Worm (Caenorhabditis elegans): ENCODE measurements around the gene F09F9.2.

The F09F9.2 gene

DNA sequence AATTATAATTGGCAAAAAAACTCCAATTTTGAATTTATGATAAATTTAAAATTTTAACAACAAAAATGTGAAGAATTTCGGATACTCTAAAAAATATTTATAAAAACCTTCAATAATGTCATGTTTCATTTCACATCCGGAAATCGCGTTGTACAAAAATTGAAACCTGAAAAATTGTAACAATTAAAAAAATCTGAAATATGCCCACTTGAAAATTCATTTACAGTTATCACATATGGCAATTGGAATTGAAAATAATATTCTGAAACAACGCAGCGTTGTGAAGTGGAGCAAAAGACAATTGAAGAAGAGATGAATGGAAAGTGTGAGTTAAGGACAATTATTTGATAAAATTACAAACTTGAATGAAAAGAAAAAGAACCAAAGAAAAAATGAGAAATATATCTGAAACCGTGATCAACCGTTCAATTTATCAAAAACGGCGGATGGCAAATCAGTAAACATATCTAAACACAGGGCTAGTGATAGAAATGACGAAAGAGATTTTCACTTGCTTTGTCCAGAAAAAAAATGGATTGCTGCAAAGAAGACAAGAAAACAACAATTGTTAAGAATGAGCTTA, 37.3 kb upstream of the F09F9.2 start (continued):
- TF ChIP-seq lin-1 (GFP tag; IDR thresholded peaks at IDR 0.05) (peak; percentile 10; the same call in 1 of the 2 replicates), Y75B8A.6 (GFP tag; IDR thresholded peaks at IDR 0.05) (no peak; the same call in 1 of the 2 replicates), nhr-25 (tag; optimal IDR thresholded peaks at IDR 0.05; ENCODE audit: borderline replicate concordance, insufficient read depth) (peak; percentile 23), fos-1 (tag; optimal IDR thresholded peaks at IDR 0.05) (no peak), tag-97 (GFP tag; IDR thresholded peaks at IDR 0.05) (no peak), duxl-1 (tag; optimal IDR thresholded peaks at IDR 0.05; ENCODE audit: poor library complexity) (no peak), aha-1 (tag) (peak; percentile 94), mes-2 (tag; optimal IDR thresholded peaks at IDR 0.05; ENCODE audit: poor library complexity, severe bottlenecking) (no peak), snpc-1.2 (GFP tag; IDR thresholded peaks at IDR 0.05) (0 out of 2 replicates have a peak, but pooled peaks have one; percentile 6), rbr-2 (tag; optimal IDR thresholded peaks at IDR 0.05) (no peak), T26A8.4 (GFP tag; IDR thresholded peaks at IDR 0.05) (peak; percentile 35)

DNA sequence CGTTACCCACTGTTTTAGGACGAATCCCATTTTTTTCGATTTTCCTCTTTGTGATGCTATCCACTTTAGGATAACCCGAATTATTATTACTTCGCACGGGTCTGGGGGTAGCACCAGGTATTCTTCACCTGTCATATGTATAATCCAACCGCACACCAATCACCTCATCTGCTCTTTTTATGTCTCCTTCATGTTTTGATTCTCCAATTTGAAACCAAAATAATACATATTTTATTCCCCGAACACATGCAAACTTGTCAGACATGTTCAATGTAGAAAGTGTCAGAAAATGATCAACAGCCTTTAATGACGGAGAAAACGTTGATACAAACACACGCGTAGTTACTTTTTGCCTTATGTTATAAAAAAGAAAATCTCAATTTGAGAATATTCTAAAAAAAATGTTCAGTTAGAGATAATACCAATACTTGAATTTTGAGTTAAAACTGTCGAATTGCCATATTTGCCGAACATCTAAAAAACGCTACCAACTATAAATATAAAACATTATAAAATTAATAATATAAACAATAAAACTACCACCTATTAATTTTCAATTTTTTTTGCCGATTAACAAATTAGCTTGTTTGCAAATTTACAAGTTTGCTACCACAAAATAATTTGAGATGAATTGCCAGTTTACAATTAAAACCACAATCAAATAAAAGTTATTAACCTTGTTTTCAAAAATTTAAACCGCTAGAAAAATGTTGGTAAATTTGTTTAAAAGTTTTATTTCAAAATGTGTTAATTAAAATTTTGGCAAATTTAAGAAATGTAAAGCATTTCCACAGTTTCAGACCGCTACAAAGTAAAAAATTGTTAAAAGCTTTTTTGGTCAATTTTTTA, 36.6 kb upstream of the F09F9.2 start:
- TF ChIP-seq saeg-2 (GFP tag; IDR thresholded peaks at IDR 0.05) (no peak), F10B5.3 (tag; optimal IDR thresholded peaks at IDR 0.05) (no peak), daf-16 (GFP tag; optimal IDR thresholded peaks at IDR 0.05) (no peak), daf-16 (tag; optimal IDR thresholded peaks at IDR 0.05) (peak; percentile 3), Y48G9A.11 (GFP tag; IDR thresholded peaks at IDR 0.05) (peak; percentile 28; the same call in 1 of the 2 replicates), lin-1 (GFP tag; IDR thresholded peaks at IDR 0.05) (peak; percentile 37; the same call in 1 of the 2 replicates), nhr-41 (GFP tag; IDR thresholded peaks at IDR 0.05) (0 out of 2 replicates have a peak, but pooled peaks have one; percentile 68), lim-7 (GFP tag; IDR thresholded peaks at IDR 0.05) (peak; percentile 63; the same call in 1 of the 2 replicates), unc-39 (tag; optimal IDR thresholded peaks at IDR 0.05) (no peak), hlh-30 (tag; optimal IDR thresholded peaks at IDR 0.05; ENCODE audit: insufficient read depth) (peak; percentile 45), spr-3 (GFP tag; optimal IDR thresholded peaks at IDR 0.05) (no peak), dmd-9 (GFP tag; IDR thresholded peaks at IDR 0.05) (0 out of 2 replicates have a peak, but pooled peaks have one; percentile 4), mxl-3 (GFP tag; optimal IDR thresholded peaks at IDR 0.05) (no peak), nhr-25 (tag; optimal IDR thresholded peaks at IDR 0.05; ENCODE audit: borderline replicate concordance, insufficient read depth) (peak; percentile 44), duxl-1 (tag; optimal IDR thresholded peaks at IDR 0.05; ENCODE audit: poor library complexity) (peak; percentile 60), ceh-20 (GFP tag; IDR thresholded peaks at IDR 0.05) (peak; percentile 46; the same call in 1 of the 2 replicates), lsy-2 (tag; optimal IDR thresholded peaks at IDR 0.05) (peak in 1 of 2 experiments; percentile 52), madf-9 (GFP tag; conservative IDR thresholded peaks at IDR 0.05) (peak; percentile 48), pha-4 (GFP tag; IDR thresholded peaks at IDR 0.05) (peak; percentile 46; the same call in 1 of the 2 replicates), pha-4 (tag; optimal IDR thresholded peaks at IDR 0.05) (no peak), nhr-42 (GFP tag; IDR thresholded peaks at IDR 0.05) (peak; percentile 7), T26A8.4 (GFP tag; IDR thresholded peaks at IDR 0.05) (peak; percentile 70), ZK546.5 (tag; optimal IDR thresholded peaks at IDR 0.05) (no peak), madf-5 (GFP tag; IDR thresholded peaks at IDR 0.05) (peak in 1 of 2 experiments; percentile 22; a peak in 1 of 4 replicates), nhr-48 (tag; optimal IDR thresholded peaks at IDR 0.05) (peak; percentile 15), lin-29 (GFP tag; IDR thresholded peaks at IDR 0.05) (peak; percentile 6; the same call in 1 of the 2 replicates), mep-1 (tag; optimal IDR thresholded peaks at IDR 0.05) (peak; percentile 95), mdt-29 (GFP tag; IDR thresholded peaks at IDR 0.05) (peak; percentile 48), tag-97 (GFP tag; IDR thresholded peaks at IDR 0.05) (0 out of 2 replicates have a peak, but pooled peaks have one; percentile 34), nhr-102 (tag; optimal IDR thresholded peaks at IDR 0.05) (peak; percentile 50), hif-1 (tag; optimal IDR thresholded peaks at IDR 0.05) (peak in 1 of 2 experiments; percentile 0), dve-1 (tag; optimal IDR thresholded peaks at IDR 0.05; ENCODE audit: insufficient read depth) (peak; percentile 39), aha-1 (tag) (peak; percentile 78), hlh-11 (tag; optimal IDR thresholded peaks at IDR 0.05) (peak; percentile 25), attf-4 (tag; optimal IDR thresholded peaks at IDR 0.05) (no peak), snpc-1.2 (GFP tag; IDR thresholded peaks at IDR 0.05) (0 out of 2 replicates have a peak, but pooled peaks have one; percentile 7), ctbp-1 (GFP tag; IDR thresholded peaks at IDR 0.05) (peak; percentile 65), Y105C5A.15 (GFP tag; IDR thresholded peaks at IDR 0.05) (peak; percentile 46; the same call in 1 of the 2 replicates), tra-1 (GFP tag; IDR thresholded peaks at IDR 0.05) (peak; percentile 25; the same call in 1 of the 2 replicates)

Measured in whole organism, L4 larva.